Worm (Caenorhabditis elegans) whole organism, early embryonic: ENCODE results near the gene zmp-1.

ENCODE experiments used
- F13C5.2 ChIP-seq: sonication (generic microtip); optimal IDR thresholded peaks from 2 replicates; lab custom pipeline; 2017; ENCODE audit warnings: mild to moderate bottlenecking, missing genetic modification characterization, inconsistent platforms, missing compliant biosample characterization
- ama-1 ChIP-seq: fragments of 150-350 bp; optimal IDR thresholded peaks from 2 replicates; lab custom pipeline; 2014
- flt-1 ChIP-seq: fragments of 200-800 bp; sonication (Bioruptor generic); IDR thresholded peaks from 2 replicates; pipeline ENCODE4 v1.3.6; 2022; ENCODE audit warnings: missing genetic modification characterization, missing compliant biosample characterization
- scrt-1 ChIP-seq: fragments of 200-800 bp; sonication (Bioruptor generic); IDR thresholded peaks from 2 replicates; pipeline ENCODE4 v1.3.6; 2022; ENCODE audit warnings: missing genetic modification characterization, missing compliant biosample characterization

- TF ChIP-seq ama-1 (lab: Kevin White, UChicago): no peak
- no peak for TF ChIP-seq scrt-1 (GFP tag; lab: Robert Waterston, UW)
- TF ChIP-seq flt-1: no peak
- TF ChIP-seq F13C5.2 (tag; lab: Kevin White, UChicago): no peak
These were observed 7.0 kb downstream of the zmp-1 start, which contains the start of the genes dnc-2 and bcl-7 for ce11 chrIII:5925724-5926123.
